Worm (Caenorhabditis elegans) whole organism, mixed stage, embryonic: ENCODE data around the gene slc-25A29.

Experiments used
- ceh-43 ChIP-seq: fragments of 200-800 bp; sonication (Bioruptor generic); optimal IDR thresholded peaks from 2 replicates; lab custom pipeline; 2018; ENCODE audit warnings: mild to moderate bottlenecking, missing genetic modification characterization, moderate library complexity, missing compliant biosample characterization
- elt-3 ChIP-seq: fragments of 150-350 bp; optimal IDR thresholded peaks from 2 replicates; lab custom pipeline; 2014; ENCODE audit warnings: missing biosample characterization, missing genetic modification characterization
- lin-13 ChIP-seq: fragments of 150-350 bp; optimal IDR thresholded peaks from 2 replicates; lab custom pipeline; 2014; ENCODE audit warnings: missing biosample characterization, missing genetic modification characterization
- nhr-2 ChIP-seq: fragments of 150-350 bp; optimal IDR thresholded peaks from 2 replicates; lab custom pipeline; 2014; ENCODE audit warnings: missing biosample characterization, missing genetic modification characterization
- nhr-237 ChIP-seq: fragments of 150-350 bp; optimal IDR thresholded peaks from 2 replicates; lab custom pipeline; 2014; ENCODE audit warnings: missing biosample characterization, missing genetic modification characterization
- nhr-28 ChIP-seq: fragments of 150-350 bp; optimal IDR thresholded peaks from 2 replicates; lab custom pipeline; 2014; ENCODE audit warnings: missing biosample characterization, missing genetic modification characterization
- pha-4 ChIP-seq: fragments of 150-350 bp; optimal IDR thresholded peaks from 2 replicates; lab custom pipeline; 2018; ENCODE audit warnings: missing biosample characterization, missing genetic modification reagents, missing genetic modification characterization
- snpc-4 ChIP-seq: fragments of 150-350 bp; optimal IDR thresholded peaks from 2 replicates; lab custom pipeline; 2014; ENCODE audit warnings: missing biosample characterization, missing genetic modification characterization
- unc-39 ChIP-seq: fragments of 150-350 bp; optimal IDR thresholded peaks from 2 replicates; lab custom pipeline; 2014; ENCODE audit warnings: missing biosample characterization, missing genetic modification characterization

DNA sequence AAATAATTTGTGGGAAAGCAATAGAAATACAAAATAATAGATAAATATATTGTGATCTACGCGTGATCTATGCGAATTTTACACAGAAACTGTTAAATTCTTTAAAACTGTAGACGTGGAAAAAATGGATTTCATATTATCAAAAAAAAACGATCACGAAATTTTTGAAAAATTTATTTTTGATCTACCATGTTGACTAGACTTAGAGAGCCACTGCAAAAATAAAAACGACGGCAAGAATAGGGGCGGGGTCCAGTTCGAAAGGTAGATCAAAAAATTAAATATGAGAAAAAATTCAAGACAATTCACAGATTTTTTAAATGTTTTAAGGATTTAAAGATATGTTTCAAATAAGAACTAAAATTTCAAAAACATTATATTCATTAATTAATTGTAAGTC lies 19.9 kb downstream of the slc-25A29 start:
- TF ChIP-seq snpc-4 (tag; lab: Kevin White, UChicago) (no peak), nhr-28 (tag; lab: Kevin White, UChicago) (no peak), nhr-237 (tag; lab: Kevin White, UChicago) (no peak), lin-13 (tag; lab: Kevin White, UChicago) (no peak), ceh-43 (GFP tag; lab: Kevin White, UChicago) (no peak), nhr-2 (tag; lab: Kevin White, UChicago) (no peak), elt-3 (no peak), pha-4 (no peak), unc-39 (tag; lab: Kevin White, UChicago) (no peak)
